Worm (Caenorhabditis elegans): ENCODE results near the gene fipr-11.

- TF ChIP-seq ama-1 (optimal IDR thresholded peaks at IDR 0.05) (no peak), flt-1 (GFP tag; IDR thresholded peaks at IDR 0.05) (no peak), scrt-1 (GFP tag; IDR thresholded peaks at IDR 0.05) (no peak), pes-1 (GFP tag; IDR thresholded peaks at IDR 0.05) (no peak), ceh-36 (tag; optimal IDR thresholded peaks at IDR 0.05) (no peak), hnd-1 (tag; optimal IDR thresholded peaks at IDR 0.05) (no peak), B0310.2 (tag; optimal IDR thresholded peaks at IDR 0.05) (no peak)
These were observed 1.2 kb upstream of the fipr-11 start for ce11 chrV:9907205-9907604.

Measured in whole organism, early embryonic.